Worm (Caenorhabditis elegans) whole organism, late embryonic: ENCODE data around the gene mrps-17.

Experiments
- C08G9.2 ChIP-seq: sonication (generic microtip); optimal IDR thresholded peaks from 2 replicates; lab custom pipeline; 2016; ENCODE audit warnings: mild to moderate bottlenecking, missing genetic modification characterization, moderate library complexity, missing compliant biosample characterization
- C38D4.7 ChIP-seq: fragments of 200-800 bp; sonication (Bioruptor generic); optimal IDR thresholded peaks from 2 replicates; lab custom pipeline; 2018; ENCODE audit warnings: mild to moderate bottlenecking, missing genetic modification characterization, moderate library complexity, missing compliant biosample characterization
- F13H6.1 ChIP-seq: sonication (generic microtip); optimal IDR thresholded peaks from 2 replicates; lab custom pipeline; 2016; ENCODE audit warnings: missing genetic modification characterization, missing compliant biosample characterization
- K02D7.2 ChIP-seq: sonication (generic microtip); optimal IDR thresholded peaks from 2 replicates; lab custom pipeline; 2017; ENCODE audit warnings: mild to moderate bottlenecking, missing genetic modification characterization, missing compliant biosample characterization
- K09A11.1 ChIP-seq: sonication (generic microtip); optimal IDR thresholded peaks from 2 replicates; lab custom pipeline; 2017; ENCODE audit warnings: antibody characterized with exemption, mild to moderate bottlenecking, missing genetic modification characterization, missing compliant biosample characterization; ENCODE audit not compliant: insufficient read depth
- ama-1 ChIP-seq: fragments of 150-350 bp; optimal IDR thresholded peaks from 2 replicates; lab custom pipeline; 2014
- ceh-18 ChIP-seq: sonication (generic microtip); optimal IDR thresholded peaks from 2 replicates; lab custom pipeline; 2016; ENCODE audit warnings: missing genetic modification characterization, missing compliant biosample characterization
- ceh-22 ChIP-seq: sonication (generic microtip); optimal IDR thresholded peaks from 2 replicates; lab custom pipeline; 2017; ENCODE audit warnings: missing biosample characterization, missing genetic modification characterization
- ceh-24 ChIP-seq: sonication (generic microtip); optimal IDR thresholded peaks from 2 replicates; lab custom pipeline; 2016; ENCODE audit warnings: mild to moderate bottlenecking, missing genetic modification characterization, missing compliant biosample characterization
- ceh-30 ChIP-seq: fragments of 150-350 bp; optimal IDR thresholded peaks from 2 replicates; lab custom pipeline; 2014; ENCODE audit warnings: missing biosample characterization, missing genetic modification characterization
- ceh-31 ChIP-seq: sonication (generic microtip); optimal IDR thresholded peaks from 2 replicates; lab custom pipeline; 2016; ENCODE audit warnings: missing genetic modification characterization, missing compliant biosample characterization
- ceh-34 ChIP-seq: sonication (generic microtip); optimal IDR thresholded peaks from 2 replicates; lab custom pipeline; 2016; ENCODE audit warnings: mild to moderate bottlenecking, missing genetic modification characterization, missing compliant biosample characterization
- ceh-6 ChIP-seq: fragments of 200-800 bp; sonication (Bioruptor generic); optimal IDR thresholded peaks from 2 replicates; lab custom pipeline; 2018; ENCODE audit warnings: mild to moderate bottlenecking, missing genetic modification characterization, missing compliant biosample characterization
- ceh-9 ChIP-seq: sonication (generic microtip); optimal IDR thresholded peaks from 2 replicates; lab custom pipeline; 2016; ENCODE audit warnings: mild to moderate bottlenecking, missing genetic modification characterization, inconsistent platforms, missing compliant biosample characterization
- dmd-4 ChIP-seq: sonication (generic microtip); optimal IDR thresholded peaks from 2 replicates; lab custom pipeline; 2016; ENCODE audit warnings: borderline replicate concordance, missing genetic modification characterization, missing compliant biosample characterization
- elt-4 ChIP-seq: sonication (generic microtip); optimal IDR thresholded peaks from 2 replicates; lab custom pipeline; 2016; ENCODE audit warnings: missing genetic modification characterization, missing compliant biosample characterization
- ets-4 ChIP-seq: sonication (generic microtip); optimal IDR thresholded peaks from 2 replicates; lab custom pipeline; 2016; ENCODE audit warnings: missing genetic modification characterization, missing compliant biosample characterization
- fkh-6 ChIP-seq: sonication (generic microtip); optimal IDR thresholded peaks from 2 replicates; lab custom pipeline; 2016; ENCODE audit warnings: missing genetic modification characterization, missing compliant biosample characterization
- gmeb-2 ChIP-seq: sonication (generic microtip); optimal IDR thresholded peaks from 2 replicates; lab custom pipeline; 2016; ENCODE audit warnings: missing genetic modification characterization, inconsistent platforms, missing compliant biosample characterization
- hlh-8 ChIP-seq: sonication (generic microtip); optimal IDR thresholded peaks from 2 replicates; lab custom pipeline; 2016; ENCODE audit warnings: missing genotype, missing genetic modification characterization, missing compliant biosample characterization
- lim-6 ChIP-seq: sonication (generic microtip); optimal IDR thresholded peaks from 2 replicates; lab custom pipeline; 2016; ENCODE audit warnings: missing genetic modification characterization, missing compliant biosample characterization
- lin-11 ChIP-seq: fragments of 200-800 bp; sonication (Bioruptor generic); optimal IDR thresholded peaks from 2 replicates; lab custom pipeline; 2018; ENCODE audit warnings: mild to moderate bottlenecking, missing genetic modification characterization, missing compliant biosample characterization
- madf-2 ChIP-seq: sonication (generic microtip); optimal IDR thresholded peaks from 2 replicates; lab custom pipeline; 2017; ENCODE audit warnings: missing genetic modification characterization, missing compliant biosample characterization
- nfya-1 ChIP-seq: sonication (generic microtip); optimal IDR thresholded peaks from 2 replicates; lab custom pipeline; 2017; ENCODE audit warnings: missing genetic modification characterization, mild to moderate bottlenecking, missing compliant biosample characterization, antibody characterized with exemption, moderate library complexity
- pag-3 ChIP-seq: sonication (generic microtip); optimal IDR thresholded peaks from 2 replicates; lab custom pipeline; 2016; ENCODE audit warnings: missing compliant biosample characterization, missing genetic modification characterization, borderline replicate concordance
- pat-9 ChIP-seq: fragments of 200-800 bp; sonication (Bioruptor generic); optimal IDR thresholded peaks from 2 replicates; lab custom pipeline; 2018; ENCODE audit warnings: mild to moderate bottlenecking, missing genetic modification characterization, moderate library complexity, missing compliant biosample characterization
- pha-4 ChIP-seq: fragments of 150-350 bp; optimal IDR thresholded peaks from 2 replicates; lab custom pipeline; 2018; ENCODE audit warnings: missing biosample characterization, missing genetic modification reagents, missing genetic modification characterization
- ref-2 ChIP-seq: sonication (generic microtip); optimal IDR thresholded peaks from 2 replicates; lab custom pipeline; 2016; ENCODE audit warnings: missing genetic modification characterization, missing compliant biosample characterization
- rnt-1 ChIP-seq: sonication (generic microtip); optimal IDR thresholded peaks from 2 replicates; lab custom pipeline; 2016; ENCODE audit warnings: missing genetic modification characterization, missing compliant biosample characterization
- sdc-2 ChIP-seq: sonication (generic microtip); optimal IDR thresholded peaks from 2 replicates; lab custom pipeline; 2016; ENCODE audit warnings: missing genotype, missing genetic modification characterization, missing compliant biosample characterization
- sox-2 ChIP-seq: fragments of 200-800 bp; sonication (Bioruptor generic); IDR thresholded peaks from 2 replicates; pipeline ENCODE4 v1.3.6; 2022; ENCODE audit warnings: missing genetic modification reagents, missing genetic modification characterization, missing compliant biosample characterization
- sox-4 ChIP-seq: sonication (generic microtip); optimal IDR thresholded peaks from 2 replicates; lab custom pipeline; 2017; ENCODE audit warnings: mild to moderate bottlenecking, missing genetic modification characterization, inconsistent platforms, missing compliant biosample characterization
- syd-9 ChIP-seq: sonication (generic microtip); optimal IDR thresholded peaks from 2 replicates; lab custom pipeline; 2016; ENCODE audit warnings: mild to moderate bottlenecking, missing genetic modification characterization, moderate library complexity, missing compliant biosample characterization
- tbx-2 ChIP-seq: sonication (generic microtip); optimal IDR thresholded peaks from 2 replicates; lab custom pipeline; 2016; ENCODE audit warnings: missing genetic modification characterization, missing compliant biosample characterization
- tbx-7 ChIP-seq: sonication (generic microtip); optimal IDR thresholded peaks from 2 replicates; lab custom pipeline; 2016; ENCODE audit warnings: missing genotype, missing genetic modification characterization, missing compliant biosample characterization
- ttx-3 ChIP-seq: sonication (generic microtip); optimal IDR thresholded peaks from 2 replicates; lab custom pipeline; 2016; ENCODE audit warnings: missing genetic modification reagents, missing genetic modification characterization, missing compliant biosample characterization
- unc-55 ChIP-seq: sonication (generic microtip); optimal IDR thresholded peaks from 2 replicates; lab custom pipeline; 2017; ENCODE audit warnings: missing biosample characterization, missing genetic modification reagents, missing genetic modification characterization
- unc-86 ChIP-seq: sonication (generic microtip); optimal IDR thresholded peaks from 2 replicates; lab custom pipeline; 2016; ENCODE audit warnings: missing genetic modification characterization, missing compliant biosample characterization
- zip-5 ChIP-seq: sonication (generic microtip); optimal IDR thresholded peaks from 2 replicates; lab custom pipeline; 2016; ENCODE audit warnings: missing genetic modification characterization, missing compliant biosample characterization

Gene mrps-17

DNA sequence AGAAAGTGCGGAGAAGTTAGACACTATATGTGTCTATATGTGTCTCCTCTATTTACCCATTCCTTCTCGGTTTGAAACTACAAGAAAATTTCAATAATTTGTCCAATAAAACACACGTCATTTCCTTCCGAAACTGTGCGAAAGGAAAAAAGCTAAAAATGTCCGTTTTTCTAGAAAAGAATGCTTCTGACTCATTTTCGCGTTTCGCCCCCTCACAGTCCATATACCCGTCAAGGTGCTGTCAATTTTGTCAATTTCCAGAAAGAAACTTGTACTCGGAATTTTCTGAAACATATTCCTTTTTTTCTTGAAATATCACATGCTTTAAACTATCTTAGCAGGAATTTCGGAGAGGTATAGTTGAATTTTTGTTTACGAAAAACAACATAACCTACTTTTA, 28.8 kb downstream of the mrps-17 start:
- TF ChIP-seq hlh-8 (no peak), unc-55 (GFP tag; lab: Kevin White, UChicago) (no peak), unc-86 (tag; lab: Kevin White, UChicago) (no peak), ceh-9 (tag; lab: Kevin White, UChicago) (no peak), ref-2 (no peak), K02D7.2 (no peak), ets-4 (no peak), pag-3 (tag; lab: Kevin White, UChicago) (no peak), pat-9 (tag; lab: Kevin White, UChicago) (no peak), zip-5 (tag; lab: Kevin White, UChicago) (no peak), F13H6.1 (tag; lab: Kevin White, UChicago) (no peak), ceh-22 (no peak), lin-11 (tag; lab: Kevin White, UChicago) (no peak), ama-1 (lab: Kevin White, UChicago) (no peak), fkh-6 (tag; lab: Kevin White, UChicago) (no peak), ttx-3 (no peak)
- TF ChIP-seq, all 69 proteins: peak for 0

DNA sequence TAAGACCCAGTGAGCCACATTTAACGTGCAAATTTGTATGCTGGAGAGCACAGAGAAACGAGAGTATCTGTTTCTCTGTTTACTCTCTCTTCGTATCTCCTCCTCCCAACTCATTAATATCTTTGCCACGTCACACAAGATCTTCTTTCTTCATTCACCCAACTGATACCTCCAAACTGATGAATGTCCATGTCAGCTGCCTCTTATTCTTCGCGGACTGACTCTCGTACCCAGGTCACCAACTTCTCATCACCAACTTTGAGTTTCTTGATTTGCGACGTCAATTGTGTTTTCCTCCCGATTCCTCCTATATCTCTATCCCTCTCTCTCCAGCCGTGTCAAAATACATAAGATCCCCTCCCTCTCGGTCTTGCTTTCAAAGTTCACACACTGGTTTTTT, 29.3 kb downstream of the mrps-17 start:
- TF ChIP-seq ceh-18, result peak; percentile 76
- TF ChIP-seq rnt-1 (tag; lab: Kevin White, UChicago), result peak; percentile 57
- peak; percentile 89 for TF ChIP-seq unc-55 (GFP tag; lab: Kevin White, UChicago)
- peak; percentile 15 for TF ChIP-seq nfya-1
- TF ChIP-seq C08G9.2 (tag; lab: Kevin White, UChicago), result no peak
- TF ChIP-seq ets-4, result no peak
- no peak for TF ChIP-seq gmeb-2 (tag; lab: Kevin White, UChicago)
- TF ChIP-seq madf-2 (tag; lab: Kevin White, UChicago), result no peak
- TF ChIP-seq ceh-31, result no peak
- TF ChIP-seq tbx-2 (tag; lab: Kevin White, UChicago), result peak; percentile 23
- TF ChIP-seq, all 69 proteins: peak for 5

DNA sequence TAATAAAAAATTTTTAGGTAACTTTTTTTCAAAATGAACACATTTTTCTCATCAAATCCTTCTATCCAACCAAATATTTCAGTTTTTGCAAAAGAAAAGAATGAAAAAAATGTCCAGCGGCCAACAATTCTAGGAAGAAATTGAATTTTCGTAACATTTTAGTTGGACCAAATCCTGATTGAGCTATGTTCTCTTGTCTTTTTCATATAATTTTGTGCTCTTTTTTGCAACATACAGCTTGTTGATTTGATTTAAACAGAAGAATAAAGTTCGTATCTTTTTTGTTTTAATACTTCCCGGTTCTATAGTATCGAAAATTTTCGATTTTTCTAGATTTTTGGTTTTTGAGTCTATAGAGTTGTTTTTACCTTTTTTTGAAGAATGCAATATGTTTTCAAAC, 32.2 kb downstream of the mrps-17 start:
- TF ChIP-seq ceh-24 (tag; lab: Kevin White, UChicago), result no peak

DNA sequence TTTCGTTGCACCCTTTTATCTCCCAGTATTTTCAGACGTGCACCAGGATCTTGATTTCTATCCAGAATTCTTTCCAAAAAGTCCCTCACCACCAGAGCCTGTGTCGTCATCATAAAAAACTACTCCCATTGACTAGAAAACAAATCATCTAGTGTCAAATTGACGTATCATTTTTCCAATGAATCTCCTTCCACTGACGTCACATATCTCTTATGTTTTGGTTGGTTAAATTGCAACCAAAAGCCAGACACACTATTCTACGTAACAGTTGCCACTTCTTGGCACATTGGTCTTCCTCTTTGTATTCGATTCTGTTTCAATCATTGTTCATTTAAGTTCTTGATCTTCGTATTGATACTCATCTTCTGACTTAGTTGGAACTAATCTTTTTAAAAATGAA, 33.5 kb downstream of the mrps-17 start:
- TF ChIP-seq sox-2 (GFP tag; lab: Robert Waterston, UW), result no peak
- no peak for TF ChIP-seq madf-2 (tag; lab: Kevin White, UChicago)
- TF ChIP-seq C38D4.7, result no peak
- no peak for TF ChIP-seq tbx-7
- no peak for TF ChIP-seq ceh-34 (tag; lab: Kevin White, UChicago)
- TF ChIP-seq pha-4 (tag; lab: Kevin White, UChicago), result no peak
- no peak for TF ChIP-seq hlh-8
- no peak for TF ChIP-seq sdc-2 (tag; lab: Kevin White, UChicago)
- no peak for TF ChIP-seq ceh-31
- no peak for TF ChIP-seq ceh-22
- no peak for TF ChIP-seq elt-4 (tag; lab: Kevin White, UChicago)
- TF ChIP-seq unc-86 (tag; lab: Kevin White, UChicago), result no peak
- TF ChIP-seq lim-6 (tag; lab: Kevin White, UChicago), result no peak
- no peak for TF ChIP-seq ceh-30 (tag; lab: Kevin White, UChicago)
- no peak for TF ChIP-seq syd-9 (tag; lab: Kevin White, UChicago)
- TF ChIP-seq K09A11.1 (tag; lab: Kevin White, UChicago), result no peak
- TF ChIP-seq dmd-4 (tag; lab: Kevin White, UChicago), result no peak
- TF ChIP-seq sox-4, result no peak
- no peak for TF ChIP-seq C08G9.2 (tag; lab: Kevin White, UChicago)
- TF ChIP-seq ceh-6 (GFP tag; lab: Kevin White, UChicago), result no peak
- TF ChIP-seq, all 69 proteins: peak for 0
